Worm (Caenorhabditis elegans): ENCODE results near the gene F07C3.3.

ce11 chrV:9225675-9226144 lies 6.5 kb downstream of the F07C3.3 start, which contains the start of gene F07C3.2:
- TF ChIP-seq hnd-1 (tag; optimal IDR thresholded peaks at IDR 0.05) (no peak), B0310.2 (tag; optimal IDR thresholded peaks at IDR 0.05) (no peak), ama-1 (optimal IDR thresholded peaks at IDR 0.05) (no peak), ceh-13 (GFP tag; optimal IDR thresholded peaks at IDR 0.05) (no peak), tbx-11 (GFP tag; IDR thresholded peaks at IDR 0.05) (no peak), F13C5.2 (tag; optimal IDR thresholded peaks at IDR 0.05) (no peak)
